Fruit fly (Drosophila melanogaster) whole organism: ENCODE results near the gene Deaf1.

Source experiments
- CG8478 ChIP-seq: fragments of >200 bp; optimal IDR thresholded peaks from 2 replicates; lab custom pipeline; 2018; ENCODE audit warnings: inconsistent platforms
- Dll ChIP-seq: fragments of >200 bp; optimal IDR thresholded peaks from 2 replicates; lab custom pipeline; 2017
- EcR ChIP-seq, 2 experiments: fragments of >200 bp; optimal IDR thresholded peaks; 2 replicates each; lab custom pipeline; 2017; ENCODE audit warnings: missing biosample characterization in 2 of 2, missing genetic modification characterization in 2 of 2, missing genetic modification reagents in 2 of 2
- pan ChIP-seq: fragments of >200 bp; optimal IDR thresholded peaks from 2 replicates; lab custom pipeline; 2017
- psq ChIP-seq: fragments of >200 bp; optimal IDR thresholded peaks from 2 replicates; lab custom pipeline; 2017
- usp ChIP-seq: fragments of >200 bp; optimal IDR thresholded peaks from 2 replicates; lab custom pipeline; 2017; ENCODE audit warnings: missing biosample characterization, missing genetic modification characterization, mixed read lengths

The Deaf1 gene

dm6 chr3L:19836375-19836937 is 18.5 kb downstream of the Deaf1 start, which contains the start of gene kto:
Gene kto (plus strand): TSS chr3L:19836614.
- TF ChIP-seq EcR (GFP tag; optimal IDR thresholded peaks at IDR 0.05; lab: Kevin White, UChicago) (no peak), usp (GFP tag; lab: Kevin White, UChicago) (no peak), pan (lab: Kevin White, UChicago) (no peak), CG8478 (lab: Kevin White, UChicago) (no peak), Dll (lab: Kevin White, UChicago) (no peak), psq (lab: Kevin White, UChicago) (no peak)

dm6 chr3L:19844507-19844906 is 26.5 kb downstream of the Deaf1 start:
- TF ChIP-seq CG8478 (lab: Kevin White, UChicago) (no peak), Dll (lab: Kevin White, UChicago) (no peak)

dm6 chr3L:19845047-19845906 is 27.3 kb downstream of the Deaf1 start, which contains the start of gene Papss:
Gene Papss (plus strand): TSS chr3L:19845293.
- TF ChIP-seq EcR (GFP tag; optimal IDR thresholded peaks at IDR 0.05; lab: Kevin White, UChicago) (no peak), CG8478 (lab: Kevin White, UChicago) (no peak), psq (lab: Kevin White, UChicago) (no peak), pan (lab: Kevin White, UChicago) (no peak), usp (GFP tag; lab: Kevin White, UChicago) (no peak), Dll (lab: Kevin White, UChicago) (no peak)

- TF ChIP-seq EcR (GFP tag; optimal IDR thresholded peaks at IDR 0.05; lab: Kevin White, UChicago) (no peak), psq (lab: Kevin White, UChicago) (no peak), CG8478 (lab: Kevin White, UChicago) (no peak), pan (lab: Kevin White, UChicago) (no peak), usp (GFP tag; lab: Kevin White, UChicago) (no peak), Dll (lab: Kevin White, UChicago) (no peak)
Measured at dm6 chr3L:19845907-19846301, 27.9 kb downstream of the Deaf1 start.

- TF ChIP-seq usp (GFP tag; lab: Kevin White, UChicago) (no peak), pan (lab: Kevin White, UChicago) (no peak), Dll (lab: Kevin White, UChicago) (no peak), EcR (GFP tag; optimal IDR thresholded peaks at IDR 0.05; lab: Kevin White, UChicago) (no peak), psq (lab: Kevin White, UChicago) (no peak), CG8478 (lab: Kevin White, UChicago) (no peak)
Measured at dm6 chr3L:19846960-19847359, 29.0 kb downstream of the Deaf1 start.

dm6 chr3L:19848080-19848479 is 30.1 kb downstream of the Deaf1 start:
- TF ChIP-seq usp (GFP tag; lab: Kevin White, UChicago) (no peak), CG8478 (lab: Kevin White, UChicago) (no peak), psq (lab: Kevin White, UChicago) (no peak), pan (lab: Kevin White, UChicago) (no peak), EcR (GFP tag; optimal IDR thresholded peaks at IDR 0.05; lab: Kevin White, UChicago) (no peak), Dll (lab: Kevin White, UChicago) (no peak)

dm6 chr3L:19857923-19858490 is 40.0 kb downstream of the Deaf1 start:
- TF ChIP-seq pan (lab: Kevin White, UChicago) (no peak), psq (lab: Kevin White, UChicago) (no peak), Dll (lab: Kevin White, UChicago) (no peak), EcR (GFP tag; optimal IDR thresholded peaks at IDR 0.05; lab: Kevin White, UChicago) (no peak), usp (GFP tag; lab: Kevin White, UChicago) (no peak), CG8478 (lab: Kevin White, UChicago) (no peak)

dm6 chr3L:19861215-19861614 is 43.2 kb downstream of the Deaf1 start:
- TF ChIP-seq psq (lab: Kevin White, UChicago) (no peak), pan (lab: Kevin White, UChicago) (no peak), EcR (GFP tag; optimal IDR thresholded peaks at IDR 0.05; lab: Kevin White, UChicago) (no peak), Dll (lab: Kevin White, UChicago) (no peak), CG8478 (lab: Kevin White, UChicago) (no peak), usp (GFP tag; lab: Kevin White, UChicago) (no peak)

dm6 chr3L:19867238-19867637 is 49.3 kb downstream of the Deaf1 start:
- TF ChIP-seq usp (GFP tag; lab: Kevin White, UChicago) (no peak), EcR (GFP tag; optimal IDR thresholded peaks at IDR 0.05; lab: Kevin White, UChicago) (no peak)

dm6 chr3L:19869698-19870097 is 51.7 kb downstream of the Deaf1 start:
- TF ChIP-seq EcR (GFP tag; optimal IDR thresholded peaks at IDR 0.05; lab: Kevin White, UChicago) (no peak), Dll (lab: Kevin White, UChicago) (no peak), psq (lab: Kevin White, UChicago) (no peak), usp (GFP tag; lab: Kevin White, UChicago) (no peak), CG8478 (lab: Kevin White, UChicago) (no peak), pan (lab: Kevin White, UChicago) (no peak)
